Worm (Caenorhabditis elegans): ENCODE results near the gene F08A7.1.

- TF ChIP-seq pqm-1 (tag; optimal IDR thresholded peaks at IDR 0.05) (no peak), ama-1 (optimal IDR thresholded peaks at IDR 0.05) (no peak), elt-4 (tag; optimal IDR thresholded peaks at IDR 0.05) (no peak), K09A11.1 (tag; optimal IDR thresholded peaks at IDR 0.05; ENCODE audit: insufficient read depth) (no peak), ceh-24 (tag; optimal IDR thresholded peaks at IDR 0.05) (no peak), fkh-6 (tag; optimal IDR thresholded peaks at IDR 0.05) (no peak), ceh-6 (GFP tag; optimal IDR thresholded peaks at IDR 0.05) (no peak), unc-86 (tag; optimal IDR thresholded peaks at IDR 0.05) (no peak), hlh-15 (tag; optimal IDR thresholded peaks at IDR 0.05) (no peak), fax-1 (tag; optimal IDR thresholded peaks at IDR 0.05) (no peak), pag-3 (tag; optimal IDR thresholded peaks at IDR 0.05; ENCODE audit: borderline replicate concordance) (no peak), C38D4.7 (GFP tag; optimal IDR thresholded peaks at IDR 0.05) (no peak), pros-1 (tag; optimal IDR thresholded peaks at IDR 0.05) (no peak)
Measured at ce11 chrIV:17407491-17407890, 32.9 kb upstream of the F08A7.1 start, which contains the start of gene T02D1.9.

Data from whole organism, late embryonic.